Fruit fly (Drosophila melanogaster): ENCODE data around the gene pyd3.

The pyd3 gene

DNA sequence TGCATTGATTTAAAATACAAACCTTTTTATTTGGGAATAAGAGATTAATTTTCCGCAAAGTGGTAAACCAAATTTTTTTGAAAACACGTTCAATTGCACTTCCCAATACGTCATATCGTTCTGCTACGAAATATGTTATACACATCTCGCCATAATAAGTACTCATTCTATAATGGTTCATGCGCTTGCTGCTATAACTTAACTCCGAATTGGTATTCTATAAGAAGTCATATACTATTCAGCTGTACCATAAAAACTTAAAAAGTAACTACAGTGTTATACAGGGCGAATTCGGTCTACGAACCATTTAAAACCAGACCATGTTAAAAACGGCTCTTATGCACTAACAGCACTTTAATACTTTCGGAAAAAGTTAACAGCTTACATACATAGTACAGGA is 29.7 kb upstream of the pyd3 start:
- no peak for TF ChIP-seq CG10631 (GFP tag; optimal IDR thresholded peaks at IDR 0.05)
- no peak for TF ChIP-seq svp (GFP tag)
- TF ChIP-seq acj6 (GFP tag; optimal IDR thresholded peaks at IDR 0.05) = no peak
- TF ChIP-seq pdm3 (GFP tag; optimal IDR thresholded peaks at IDR 0.05) = peak; percentile 26
- peak; percentile 50 for TF ChIP-seq CG10669 (GFP tag; optimal IDR thresholded peaks at IDR 0.05)
- TF ChIP-seq OdsH (GFP tag; optimal IDR thresholded peaks at IDR 0.05) = peak; percentile 39
- TF ChIP-seq Smox (GFP tag; optimal IDR thresholded peaks at IDR 0.05) = no peak
- TF ChIP-seq CG6808 (GFP tag; optimal IDR thresholded peaks at IDR 0.05) = peak; percentile 4
- TF ChIP-seq cyc (GFP tag; optimal IDR thresholded peaks at IDR 0.05) = no peak
- no peak for TF ChIP-seq CG6276 (GFP tag; optimal IDR thresholded peaks at IDR 0.05)
- no peak for TF ChIP-seq CG9139 (GFP tag; optimal IDR thresholded peaks at IDR 0.05)
- TF ChIP-seq topi (GFP tag; optimal IDR thresholded peaks at IDR 0.05) = no peak
- no peak for TF ChIP-seq CG6854 (GFP tag; optimal IDR thresholded peaks at IDR 0.05)
- TF ChIP-seq CG11294 (GFP tag; IDR thresholded peaks at IDR 0.05) = no peak; the same call in 1 of the 2 replicates

DNA sequence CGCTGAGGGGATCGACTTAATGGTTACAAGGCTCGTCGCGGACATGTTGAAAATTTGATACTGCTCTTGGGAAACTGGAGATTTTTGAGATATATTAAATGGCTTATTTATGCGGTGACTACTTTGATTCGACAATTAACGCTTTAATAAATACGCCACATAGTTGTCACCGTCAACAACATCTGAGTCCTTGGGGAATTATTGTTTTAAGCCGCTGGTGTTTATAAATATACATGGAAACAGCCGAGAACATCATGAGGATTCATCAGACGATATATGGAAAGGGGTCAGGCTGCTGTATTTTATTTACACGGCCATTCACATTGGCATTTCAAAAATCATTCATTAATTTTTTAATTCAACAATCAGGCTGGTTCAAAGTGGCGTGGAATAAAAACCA is 21.8 kb upstream of the pyd3 start, which contains the start of gene CG11286:
TSS of gene CG11286 (minus strand) at position 101 of the 400 bp plus-strand sequence.
- TF ChIP-seq salr (GFP tag; optimal IDR thresholded peaks at IDR 0.05) (no peak), fkh (GFP tag; optimal IDR thresholded peaks at IDR 0.05) (no peak), CG8119 (GFP tag; IDR thresholded peaks at IDR 0.05) (no peak), CG6808 (GFP tag; optimal IDR thresholded peaks at IDR 0.05) (no peak), CG8319 (GFP tag; optimal IDR thresholded peaks at IDR 0.05) (no peak), CG7368 (GFP tag; optimal IDR thresholded peaks at IDR 0.05) (no peak), CG3032 (tag; optimal IDR thresholded peaks at IDR 0.05) (no peak), svp (GFP tag) (no peak), spab (GFP tag; optimal IDR thresholded peaks at IDR 0.05) (no peak), Hr39 (GFP tag; optimal IDR thresholded peaks at IDR 0.05) (no peak), achi (GFP tag; optimal IDR thresholded peaks at IDR 0.05) (no peak), CG10631 (GFP tag; optimal IDR thresholded peaks at IDR 0.05) (no peak)

DNA sequence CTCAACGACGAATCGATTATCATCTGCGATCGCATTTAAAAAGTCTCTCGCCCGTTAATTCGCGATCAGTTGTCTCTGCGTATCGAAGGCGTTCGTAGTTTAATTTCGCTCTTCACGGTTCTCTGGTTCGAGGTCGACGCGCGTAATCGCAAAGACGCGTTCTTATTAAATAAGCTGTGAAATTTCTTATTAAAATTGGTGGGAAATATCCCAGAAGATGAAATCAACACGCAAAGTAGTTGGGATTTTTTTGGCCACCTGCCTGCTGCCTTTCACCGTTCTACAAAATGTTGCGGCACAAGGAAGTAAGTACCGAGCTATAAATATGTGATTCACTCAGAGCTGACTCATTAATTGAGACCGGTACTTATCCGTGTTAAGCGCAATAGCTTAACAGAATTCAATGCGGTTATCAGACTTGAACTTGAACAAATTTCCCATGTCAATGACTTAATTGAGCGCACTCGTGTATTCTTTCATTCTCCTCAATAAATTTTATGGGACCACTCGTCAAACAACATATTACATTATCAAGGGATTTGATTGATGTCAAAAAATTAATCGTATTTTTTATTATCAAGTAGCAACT is 11.2 kb upstream of the pyd3 start:
- TF ChIP-seq vri (GFP tag; optimal IDR thresholded peaks at IDR 0.05) (peak; percentile 12), CG32006 (GFP tag; optimal IDR thresholded peaks at IDR 0.05) (no peak), Eip78C (GFP tag) (peak; percentile 45), svp (GFP tag) (peak; percentile 95)

DNA sequence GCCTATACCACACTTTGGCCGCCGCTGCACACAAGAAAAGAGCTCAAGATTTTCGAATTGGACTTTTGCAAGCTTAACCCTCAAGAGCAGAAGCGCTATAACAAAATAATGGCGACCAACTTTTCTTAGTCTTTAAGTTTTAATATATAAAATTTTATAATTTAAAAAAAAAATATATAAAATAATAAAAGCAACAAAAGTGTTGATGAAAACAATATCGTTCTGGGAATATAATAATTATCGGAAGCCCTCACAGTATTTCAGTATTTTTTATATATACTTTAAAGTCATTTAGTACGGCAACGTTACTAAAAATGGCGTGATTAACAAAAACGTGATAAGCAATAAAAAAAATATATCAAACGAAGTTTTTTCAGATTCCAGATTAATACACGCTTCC is 9.6 kb upstream of the pyd3 start, which contains the start of gene Sp7:
TSS of gene Sp7 (plus strand) at position 301 of the 400 bp plus-strand sequence.
- TF ChIP-seq CG1621 (tag; optimal IDR thresholded peaks at IDR 0.05) = no peak
- no peak for TF ChIP-seq eg (GFP tag; IDR thresholded peaks at IDR 0.05)
- TF ChIP-seq fkh (GFP tag; optimal IDR thresholded peaks at IDR 0.05) = no peak
- no peak for TF ChIP-seq CG6163 (GFP tag; IDR thresholded peaks at IDR 0.05)
- TF ChIP-seq cyc (GFP tag; optimal IDR thresholded peaks at IDR 0.05) = no peak
- TF ChIP-seq Blimp-1 (GFP tag; optimal IDR thresholded peaks at IDR 0.05) = no peak
- no peak for TF ChIP-seq Smox (GFP tag; optimal IDR thresholded peaks at IDR 0.05)
- TF ChIP-seq Hr4 (GFP tag; optimal IDR thresholded peaks at IDR 0.05) = no peak

DNA sequence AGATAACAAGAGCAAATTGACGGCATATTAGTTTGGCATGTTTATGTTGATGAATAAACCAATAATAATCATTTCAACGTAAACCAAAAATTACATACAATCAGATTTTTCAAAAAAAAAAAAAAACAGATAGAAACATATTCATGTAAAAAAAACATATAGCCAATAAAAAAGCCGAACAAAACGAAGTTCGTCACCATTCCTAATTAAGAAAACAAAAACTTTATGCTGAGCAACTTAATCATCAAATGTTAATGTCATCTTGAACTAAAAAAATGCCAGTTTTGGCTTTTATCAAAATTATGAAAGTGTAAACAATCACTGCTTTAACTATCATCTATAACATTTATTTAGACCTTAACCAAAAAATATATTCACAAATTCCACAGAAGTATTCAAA is 7.9 kb upstream of the pyd3 start, which contains the start of gene CG10919:
TSS of gene CG10919 (plus strand) at position 301 of the 400 bp plus-strand sequence.
- TF ChIP-seq Hr39 (GFP tag; optimal IDR thresholded peaks at IDR 0.05) (no peak), CG4318 (GFP tag; optimal IDR thresholded peaks at IDR 0.05) (no peak), ss (GFP tag; optimal IDR thresholded peaks at IDR 0.05) (no peak), Blimp-1 (GFP tag; optimal IDR thresholded peaks at IDR 0.05) (no peak), CG31627 (GFP tag; optimal IDR thresholded peaks at IDR 0.05) (no peak), CG15336 (GFP tag; IDR thresholded peaks at IDR 0.05) (no peak), Ets21C (GFP tag; optimal IDR thresholded peaks at IDR 0.05) (no peak), CG34406 (GFP tag; optimal IDR thresholded peaks at IDR 0.05) (no peak), dsx (GFP tag; optimal IDR thresholded peaks at IDR 0.05; ENCODE audit: poor library complexity, severe bottlenecking) (no peak), CG3032 (tag; optimal IDR thresholded peaks at IDR 0.05) (no peak), Eip75B (GFP tag; optimal IDR thresholded peaks at IDR 0.05) (no peak), salr (GFP tag; optimal IDR thresholded peaks at IDR 0.05) (no peak)
